Fruit fly (Drosophila melanogaster) whole organism, embryonic: ENCODE results near the gene RabX4.

ENCODE experiments used
- Adf1 ChIP-seq: fragments of 200-800 bp; sonication (Bioruptor generic); IDR thresholded peaks from 2 replicates; pipeline ENCODE4 v1.3.6; 2022; ENCODE audit warnings: missing biosample characterization, missing genetic modification characterization
- Asciz ChIP-seq: fragments of 200-800 bp; sonication (Bioruptor generic); optimal IDR thresholded peaks from 2 replicates; lab custom pipeline; 2017; ENCODE audit warnings: missing biosample characterization, mild to moderate bottlenecking, missing genetic modification characterization, missing genetic modification reagents
- Awh ChIP-seq: fragments of 200-800 bp; sonication (Bioruptor generic); IDR thresholded peaks from 2 replicates; pipeline ENCODE4, ENCODE4 v1.3.6; 2022; ENCODE audit warnings: missing biosample characterization, missing genetic modification characterization
- Bteb2 ChIP-seq: fragments of 200-800 bp; sonication (Bioruptor generic); optimal IDR thresholded peaks from 2 replicates; lab custom pipeline; 2016; ENCODE audit warnings: missing biosample characterization, missing genetic modification characterization
- CG11093 ChIP-seq: fragments of 200-800 bp; sonication (Bioruptor generic); IDR thresholded peaks from 3 replicates; pipeline ENCODE4 v1.3.6; 2022; ENCODE audit warnings: missing biosample characterization, missing genetic modification characterization
- CG11695 ChIP-seq: fragments of 200-800 bp; sonication (Bioruptor generic); IDR thresholded peaks from 3 replicates; pipeline ENCODE4 v1.3.6; 2022; ENCODE audit warnings: missing biosample characterization, missing genetic modification characterization
- CG13296 ChIP-seq: fragments of 200-800 bp; sonication (Bioruptor generic); optimal IDR thresholded peaks from 3 replicates; lab custom pipeline; 2018; ENCODE audit warnings: missing biosample characterization, mild to moderate bottlenecking, missing genetic modification characterization
- CG13894 ChIP-seq: fragments of 200-800 bp; sonication (Bioruptor generic); optimal IDR thresholded peaks from 3 replicates; lab custom pipeline; 2018; ENCODE audit warnings: missing biosample characterization, mild to moderate bottlenecking, missing genetic modification characterization, moderate library complexity
- CG15601 ChIP-seq: fragments of 200-800 bp; sonication (Bioruptor generic); optimal IDR thresholded peaks from 3 replicates; lab custom pipeline; 2019; ENCODE audit warnings: missing biosample characterization, mild to moderate bottlenecking, missing genetic modification characterization, moderate library complexity
- CG1603 ChIP-seq: fragments of 200-800 bp; sonication (Bioruptor generic); optimal IDR thresholded peaks from 2 replicates; lab custom pipeline; 2019; ENCODE audit warnings: missing biosample characterization, mild to moderate bottlenecking, missing genetic modification characterization, moderate library complexity
- CG2678 ChIP-seq: fragments of 200-800 bp; sonication (Bioruptor generic); optimal IDR thresholded peaks from 3 replicates; lab custom pipeline; 2019; ENCODE audit warnings: missing biosample characterization, mild to moderate bottlenecking, missing genetic modification characterization, moderate library complexity
- CG31224 ChIP-seq: fragments of 200-800 bp; sonication (Bioruptor generic); IDR thresholded peaks from 2 replicates; pipeline ENCODE4 v1.3.6; 2022; ENCODE audit warnings: missing biosample characterization, missing genetic modification characterization
- CG4617 ChIP-seq: fragments of 200-800 bp; sonication (Bioruptor generic); optimal IDR thresholded peaks from 3 replicates; lab custom pipeline; 2016; ENCODE audit warnings: missing biosample characterization, missing genetic modification characterization, borderline replicate concordance
- CG4820 ChIP-seq: fragments of 200-800 bp; sonication (Bioruptor generic); optimal IDR thresholded peaks from 3 replicates; lab custom pipeline; 2016; ENCODE audit warnings: missing biosample characterization, missing genetic modification characterization
- CG5245 ChIP-seq: fragments of 200-800 bp; sonication (Bioruptor generic); optimal IDR thresholded peaks from 3 replicates; lab custom pipeline; 2016; ENCODE audit warnings: missing biosample characterization, missing genetic modification characterization
- CG7745 ChIP-seq: fragments of 200-800 bp; sonication (Bioruptor generic); optimal IDR thresholded peaks from 2 replicates; lab custom pipeline; 2018; ENCODE audit warnings: missing biosample characterization, mild to moderate bottlenecking, missing genetic modification characterization, moderate library complexity
- CG8290 ChIP-seq, 3 experiments: fragments of 200-800 bp; sonication (Bioruptor generic); optimal IDR thresholded peaks; 2 replicates each; lab custom pipeline; 2016 to 2019; ENCODE audit warnings: missing biosample characterization in 3 of 3, missing genetic modification characterization in 3 of 3, mild to moderate bottlenecking in 2 of 3, moderate library complexity in 1 of 3
- CkIIα-i1 ChIP-seq: fragments of 200-800 bp; sonication (Bioruptor generic); IDR thresholded peaks from 2 replicates; pipeline ENCODE4 v1.3.6; 2022; ENCODE audit warnings: missing biosample characterization, missing genetic modification characterization
- Dad ChIP-seq: fragments of 200-800 bp; sonication (Bioruptor generic); optimal IDR thresholded peaks from 3 replicates; lab custom pipeline; 2016; ENCODE audit warnings: missing biosample characterization, missing genetic modification characterization
- Deaf1 ChIP-seq: fragments of 200-800 bp; optimal IDR thresholded peaks from 3 replicates; lab custom pipeline; 2019; ENCODE audit warnings: missing biosample characterization, mild to moderate bottlenecking, missing genetic modification characterization, moderate library complexity
- Dip2 ChIP-seq: fragments of 200-800 bp; sonication (Bioruptor generic); IDR thresholded peaks from 2 replicates; pipeline ENCODE4 v1.3.6; 2022; ENCODE audit warnings: missing biosample characterization, missing genetic modification characterization
- Drgx ChIP-seq: fragments of 200-800 bp; sonication (Bioruptor generic); IDR thresholded peaks from 2 replicates; pipeline ENCODE4 v1.3.6; 2022; ENCODE audit warnings: missing biosample characterization, missing genetic modification characterization
- Gsc ChIP-seq: fragments of 200-800 bp; sonication (Bioruptor generic); IDR thresholded peaks from 2 replicates; pipeline ENCODE4 v1.3.6; 2022; ENCODE audit warnings: missing biosample characterization, missing genetic modification characterization
- NFAT ChIP-seq: fragments of 200-800 bp; sonication (Bioruptor generic); IDR thresholded peaks from 2 replicates; pipeline ENCODE4 v1.3.6; 2022; ENCODE audit warnings: missing biosample characterization, missing genetic modification characterization
- Ptx1 ChIP-seq: fragments of 200-800 bp; sonication (Bioruptor generic); IDR thresholded peaks from 2 replicates; pipeline ENCODE4 v1.3.6; 2022; ENCODE audit warnings: missing biosample characterization, missing genetic modification characterization
- Stat92E ChIP-seq, 3 experiments: fragments of >200 bp in 2 of 3; fragments of 200-800 bp in 1 of 3; sonication (Bioruptor generic) in 1 of 3; optimal IDR thresholded peaks; 2 replicates each; lab custom pipeline; 2017 to 2019; ENCODE audit warnings: missing biosample characterization in 3 of 3, missing genetic modification characterization in 3 of 3, mild to moderate bottlenecking in 1 of 3, moderate library complexity in 1 of 3
- al ChIP-seq: fragments of 200-800 bp; sonication (Bioruptor generic); IDR thresholded peaks from 2 replicates; pipeline ENCODE4 v1.3.6; 2022; ENCODE audit warnings: missing biosample characterization, missing genetic modification characterization
- ash1 ChIP-seq: fragments of 200-800 bp; sonication (Bioruptor generic); optimal IDR thresholded peaks from 2 replicates; lab custom pipeline; 2018; ENCODE audit warnings: missing biosample characterization, mild to moderate bottlenecking, missing genetic modification characterization
- cas ChIP-seq: fragments of 200-800 bp; sonication (Bioruptor generic); IDR thresholded peaks from 2 replicates; pipeline ENCODE4 v1.3.6; 2022; ENCODE audit warnings: missing biosample characterization, missing genetic modification characterization
- chm ChIP-seq: fragments of 200-800 bp; sonication (Bioruptor generic); IDR thresholded peaks from 2 replicates; pipeline ENCODE4 v1.3.6; 2022; ENCODE audit warnings: missing biosample characterization, missing genetic modification characterization
- ci ChIP-seq: fragments of 200-800 bp; sonication (Bioruptor generic); IDR thresholded peaks from 3 replicates; pipeline ENCODE4 v1.3.6; 2022; ENCODE audit warnings: missing biosample characterization, missing genetic modification characterization
- da ChIP-seq: fragments of 200-800 bp; sonication (Bioruptor generic); optimal IDR thresholded peaks from 2 replicates; lab custom pipeline; 2016; ENCODE audit warnings: missing biosample characterization, missing genetic modification characterization
- disco-r ChIP-seq: fragments of 200-800 bp; sonication (Bioruptor generic); optimal IDR thresholded peaks from 2 replicates; lab custom pipeline; 2016; ENCODE audit warnings: missing biosample characterization, missing genetic modification characterization
- dmrt99B ChIP-seq: fragments of 200-800 bp; sonication (Bioruptor generic); optimal IDR thresholded peaks from 2 replicates; lab custom pipeline; 2018; ENCODE audit warnings: missing biosample characterization, mild to moderate bottlenecking, missing genetic modification characterization, moderate library complexity
- grau ChIP-seq: fragments of 200-800 bp; optimal IDR thresholded peaks from 3 replicates; lab custom pipeline; 2019; ENCODE audit warnings: missing biosample characterization, mild to moderate bottlenecking, missing genetic modification characterization, moderate library complexity
- gro ChIP-seq: fragments of 200-800 bp; sonication (Bioruptor generic); optimal IDR thresholded peaks from 2 replicates; lab custom pipeline; 2016; ENCODE audit warnings: missing biosample characterization, missing genetic modification characterization
- h ChIP-seq: fragments of >200 bp; optimal IDR thresholded peaks from 2 replicates; lab custom pipeline; 2017
- maf-S ChIP-seq: fragments of 200-800 bp; sonication (Bioruptor generic); optimal IDR thresholded peaks from 2 replicates; lab custom pipeline; 2016; ENCODE audit warnings: missing biosample characterization, missing genetic modification characterization
- nerfin-1 ChIP-seq: fragments of 200-800 bp; sonication (Bioruptor generic); optimal IDR thresholded peaks from 3 replicates; lab custom pipeline; 2019; ENCODE audit warnings: missing biosample characterization, mild to moderate bottlenecking, missing genetic modification characterization, moderate library complexity
- onecut ChIP-seq: fragments of 200-800 bp; sonication (Bioruptor generic); IDR thresholded peaks from 2 replicates; pipeline ENCODE4 v1.3.6; 2022; ENCODE audit warnings: missing biosample characterization, missing genetic modification characterization
- pros ChIP-seq: fragments of 200-800 bp; sonication (Bioruptor generic); optimal IDR thresholded peaks from 3 replicates; lab custom pipeline; 2019; ENCODE audit warnings: missing biosample characterization, mild to moderate bottlenecking, missing genetic modification characterization, moderate library complexity
- sim ChIP-seq: fragments of 200-800 bp; sonication (Bioruptor generic); IDR thresholded peaks from 2 replicates; pipeline ENCODE4 v1.3.6; 2022; ENCODE audit warnings: missing biosample characterization, missing genetic modification characterization
- slbo ChIP-seq: fragments of 200-800 bp; sonication (Bioruptor generic); IDR thresholded peaks from 2 replicates; pipeline ENCODE4 v1.3.6; 2022; ENCODE audit warnings: missing biosample characterization, missing genetic modification characterization
- sob ChIP-seq: fragments of 200-800 bp; sonication (Bioruptor generic); IDR thresholded peaks from 2 replicates; pipeline ENCODE4 v1.3.6; 2022; ENCODE audit warnings: missing biosample characterization, missing genetic modification characterization
- sug ChIP-seq: fragments of 200-800 bp; optimal IDR thresholded peaks from 2 replicates; lab custom pipeline; 2019; ENCODE audit warnings: missing biosample characterization, mild to moderate bottlenecking, missing genetic modification characterization, moderate library complexity
- trh ChIP-seq: fragments of 200-800 bp; sonication (Bioruptor generic); optimal IDR thresholded peaks from 2 replicates; lab custom pipeline; 2016; ENCODE audit warnings: missing biosample characterization, missing genetic modification characterization
- vnd ChIP-seq: fragments of 200-800 bp; sonication (Bioruptor generic); IDR thresholded peaks from 3 replicates; pipeline ENCODE4 v1.3.6; 2022; ENCODE audit warnings: missing biosample characterization, missing genetic modification characterization; ENCODE audit not compliant: partially characterized antibody
- wdn ChIP-seq: fragments of 200-800 bp; sonication (Bioruptor generic); IDR thresholded peaks from 2 replicates; pipeline ENCODE4 v1.3.6; 2022; ENCODE audit warnings: missing biosample characterization, missing genetic modification characterization
- zfh2 ChIP-seq: fragments of 200-800 bp; sonication (Bioruptor generic); optimal IDR thresholded peaks from 2 replicates; lab custom pipeline; 2016; ENCODE audit warnings: missing biosample characterization, missing genetic modification characterization

RabX4 gene

DNA sequence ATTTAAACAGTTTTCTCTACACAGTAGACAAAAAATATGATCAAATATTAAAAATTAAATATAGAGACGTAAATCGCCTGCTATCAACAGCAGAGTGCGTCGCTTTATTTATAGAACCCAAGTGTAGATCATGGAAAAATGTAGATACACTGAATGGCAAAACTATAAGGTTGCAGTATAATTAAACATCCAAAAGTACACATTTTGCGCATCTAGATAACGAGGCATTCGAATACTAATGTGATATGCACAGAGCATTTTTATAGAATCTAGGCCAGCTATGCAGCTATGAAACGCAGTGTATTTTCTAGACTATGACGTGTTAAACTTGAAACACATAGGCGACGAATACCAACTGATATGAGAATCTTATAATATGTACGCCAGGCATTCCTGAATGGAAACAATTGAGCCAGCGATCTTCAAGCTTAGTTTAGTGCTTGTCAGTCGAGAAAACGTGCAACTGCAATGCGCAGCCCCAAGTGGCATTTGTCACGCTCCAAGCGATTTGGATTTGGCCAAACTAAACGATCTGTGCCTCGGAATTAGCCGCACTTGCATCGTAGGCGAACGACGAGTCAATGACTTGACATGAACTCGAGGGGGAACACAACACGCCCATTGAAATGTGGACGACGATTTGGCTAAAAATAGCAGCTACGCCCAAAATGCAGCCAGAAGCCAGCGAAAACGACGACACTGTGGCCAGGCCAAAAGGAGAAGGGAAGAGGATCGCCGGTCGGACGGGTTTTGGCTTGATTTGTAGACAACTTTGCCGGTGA, 17.2 kb downstream of the RabX4 start (continued):
- TF ChIP-seq sob (GFP tag; lab: Robert Waterston, UW) (peak; percentile 95), CG8290 (GFP tag; optimal IDR thresholded peaks at IDR 0.05; lab: Kevin White, UChicago) (peak; percentile 8), CG8290 (tag; optimal IDR thresholded peaks at IDR 0.05; lab: Kevin White, UChicago) (peak in 1 of 2 experiments; percentile 98), vnd (GFP tag; lab: Robert Waterston, UW) (no peak), CG13296 (GFP tag; lab: Kevin White, UChicago) (peak; percentile 91), ci (GFP tag; lab: Robert Waterston, UW) (peak; percentile 94), chm (peak; percentile 90), CG4617 (GFP tag; lab: Kevin White, UChicago) (peak; percentile 36), Dip2 (GFP tag; lab: Robert Waterston, UW) (peak; percentile 47; the same call in 1 of the 2 replicates), disco-r (GFP tag; lab: Kevin White, UChicago) (peak; percentile 54), CG15601 (peak; percentile 68), Dad (peak; percentile 86), NFAT (GFP tag; lab: Robert Waterston, UW) (peak; percentile 90), trh (GFP tag; lab: Kevin White, UChicago) (no peak), CkIIα-i1 (GFP tag; lab: Robert Waterston, UW) (0 out of 2 replicates have a peak, but pooled peaks have one; percentile 24), Stat92E (GFP tag; optimal IDR thresholded peaks at IDR 0.05; lab: Kevin White, UChicago) (peak in 1 of 3 experiments; percentile 6), nerfin-1 (peak; percentile 77), al (peak; percentile 87), pros (no peak), onecut (GFP tag; lab: Robert Waterston, UW) (peak; percentile 73), CG5245 (peak; percentile 87), CG13894 (peak; percentile 79), wdn (peak; percentile 81), CG1603 (tag; lab: Kevin White, UChicago) (peak; percentile 91), CG11695 (GFP tag; lab: Robert Waterston, UW) (peak; percentile 98), CG31224 (GFP tag; lab: Robert Waterston, UW) (peak; percentile 78), zfh2 (GFP tag; lab: Kevin White, UChicago) (peak; percentile 89), cas (peak; percentile 62), Adf1 (GFP tag; lab: Robert Waterston, UW) (peak; percentile 65), h (lab: Kevin White, UChicago) (no peak), Bteb2 (GFP tag; lab: Kevin White, UChicago) (peak; percentile 75), gro (GFP tag; lab: Kevin White, UChicago) (peak; percentile 91), CG2678 (tag; lab: Kevin White, UChicago) (peak; percentile 93), slbo (GFP tag; lab: Robert Waterston, UW) (peak; percentile 94), ash1 (GFP tag; lab: Kevin White, UChicago) (peak; percentile 82), Deaf1 (tag; lab: Kevin White, UChicago) (no peak), da (GFP tag; lab: Kevin White, UChicago) (peak; percentile 68), CG4820 (GFP tag; lab: Kevin White, UChicago) (peak; percentile 84), sim (GFP tag; lab: Robert Waterston, UW) (0 out of 2 replicates have a peak, but pooled peaks have one; percentile 12), Asciz (GFP tag; lab: Kevin White, UChicago) (peak; percentile 79), Gsc (no peak), Ptx1 (GFP tag; lab: Robert Waterston, UW) (peak; percentile 86), grau (tag; lab: Kevin White, UChicago) (peak; percentile 91), dmrt99B (tag; lab: Kevin White, UChicago) (no peak), Awh (peak; percentile 86), CG11093 (GFP tag; lab: Robert Waterston, UW) (peak; percentile 80), maf-S (GFP tag; lab: Kevin White, UChicago) (peak; percentile 80), Drgx (GFP tag; lab: Robert Waterston, UW) (peak; percentile 95), CG7745 (no peak), sug (tag; lab: Kevin White, UChicago) (peak; percentile 76)
